Fruit fly (Drosophila melanogaster): ENCODE data around the gene Cpr72Ea.
A peak's percentile ranks its signal among the peaks of the same experiment; 100 is the strongest.

The Cpr72Ea gene

dm6 chr3L:16412394-16412950 lies 50.1 kb downstream of the Cpr72Ea start, which contains the start of gene Serinc (continued):
- TF ChIP-seq abd-A (tag; optimal IDR thresholded peaks at IDR 0.05) (no peak), CG32772 (GFP tag; IDR thresholded peaks at IDR 0.05) (peak; percentile 41; the same call in 1 of the 2 replicates), nmo (GFP tag; optimal IDR thresholded peaks at IDR 0.05) (peak; percentile 80), CG10462 (GFP tag; optimal IDR thresholded peaks at IDR 0.05) (no peak), CG15696 (tag; optimal IDR thresholded peaks at IDR 0.05) (peak; percentile 73), CG18476 (GFP tag; optimal IDR thresholded peaks at IDR 0.05) (peak; percentile 27), CG14050 (GFP tag; IDR thresholded peaks at IDR 0.05) (peak; percentile 20; the same call in 1 of the 3 replicates), pan (optimal IDR thresholded peaks at IDR 0.05) (no peak), pan (GFP tag; optimal IDR thresholded peaks at IDR 0.05 in 1 of 2, IDR thresholded peaks at IDR 0.05 in 1 of 2) (no peak), gsb (GFP tag; IDR thresholded peaks at IDR 0.05) (no peak), chinmo (GFP tag; IDR thresholded peaks at IDR 0.05; ENCODE audit: partially characterized antibody) (peak; percentile 92; the same call in 3 of the 4 replicates), ranshi (GFP tag; IDR thresholded peaks at IDR 0.05) (0 out of 2 replicates have a peak, but pooled peaks have one; percentile 42), CG9609 (GFP tag; optimal IDR thresholded peaks at IDR 0.05) (peak; percentile 33), en (GFP tag; optimal IDR thresholded peaks at IDR 0.05) (no peak), CG4328 (GFP tag; optimal IDR thresholded peaks at IDR 0.05) (peak; percentile 15), ab (GFP tag; optimal IDR thresholded peaks at IDR 0.05) (no peak), CG3065 (GFP tag; optimal IDR thresholded peaks at IDR 0.05) (peak; percentile 33), Bdp1 (GFP tag; optimal IDR thresholded peaks at IDR 0.05) (peak; percentile 49), pb (GFP tag; optimal IDR thresholded peaks at IDR 0.05) (no peak), Poxn (GFP tag; IDR thresholded peaks at IDR 0.05) (no peak), ci (GFP tag; IDR thresholded peaks at IDR 0.05) (peak; percentile 74), Sox102F (GFP tag; optimal IDR thresholded peaks at IDR 0.05) (no peak), bsh (GFP tag; optimal IDR thresholded peaks at IDR 0.05) (peak in 1 of 2 experiments; percentile 42), dmrt99B (tag; optimal IDR thresholded peaks at IDR 0.05) (no peak), nerfin-2 (GFP tag; IDR thresholded peaks at IDR 0.05; ENCODE audit: partially characterized antibody) (peak; percentile 90), CG13296 (GFP tag; optimal IDR thresholded peaks at IDR 0.05) (peak; percentile 35), H15 (GFP tag; IDR thresholded peaks at IDR 0.05) (no peak), Sry-β (GFP tag; optimal IDR thresholded peaks at IDR 0.05) (no peak), CG17802 (tag; optimal IDR thresholded peaks at IDR 0.05) (peak; percentile 68), Abd-B (GFP tag; optimal IDR thresholded peaks at IDR 0.05) (peak; percentile 55), Atf6 (GFP tag; IDR thresholded peaks at IDR 0.05) (0 out of 2 replicates have a peak, but pooled peaks have one; percentile 9), PHDP (tag; optimal IDR thresholded peaks at IDR 0.05) (peak; percentile 40), Antp (GFP tag; optimal IDR thresholded peaks at IDR 0.05) (peak; percentile 47), CG4360 (GFP tag; IDR thresholded peaks at IDR 0.05) (no peak), otp (GFP tag; IDR thresholded peaks at IDR 0.05) (no peak), exex (tag; optimal IDR thresholded peaks at IDR 0.05) (peak; percentile 15), Hmr (GFP tag; optimal IDR thresholded peaks at IDR 0.05) (peak; percentile 69), ase (GFP tag; IDR thresholded peaks at IDR 0.05) (0 out of 3 replicates have a peak, but pooled peaks have one; percentile 17), CG4707 (GFP tag; optimal IDR thresholded peaks at IDR 0.05) (no peak), ATbp (GFP tag; optimal IDR thresholded peaks at IDR 0.05) (no peak), CG3838 (GFP tag; optimal IDR thresholded peaks at IDR 0.05) (peak; percentile 25), ssp (GFP tag; IDR thresholded peaks at IDR 0.05) (peak; percentile 39), Hsf (GFP tag; optimal IDR thresholded peaks at IDR 0.05) (peak; percentile 69), ara (GFP tag; IDR thresholded peaks at IDR 0.05) (peak; percentile 44; the same call in 1 of the 2 replicates), gcm (GFP tag; optimal IDR thresholded peaks at IDR 0.05) (peak; percentile 0), YL-1 (GFP tag; optimal IDR thresholded peaks at IDR 0.05) (peak; percentile 81), zf30C (GFP tag; optimal IDR thresholded peaks at IDR 0.05) (no peak), sqz (GFP tag; optimal IDR thresholded peaks at IDR 0.05) (no peak), Atf3 (GFP tag; optimal IDR thresholded peaks at IDR 0.05) (peak; percentile 52), cato (GFP tag; optimal IDR thresholded peaks at IDR 0.05; ENCODE audit: borderline replicate concordance) (no peak)
